Worm (Caenorhabditis elegans) whole organism, L4 larva: ENCODE results near the gene twk-23.

Source experiments
- F26F4.8 ChIP-seq: fragments of 200-800 bp; sonication (Bioruptor generic); conservative IDR thresholded peaks from 2 replicates; pipeline ENCODE4 v1.3.6; 2022; ENCODE audit warnings: missing genetic modification characterization, missing compliant biosample characterization
- F37D6.2 ChIP-seq: sonication (generic microtip); optimal IDR thresholded peaks from 2 replicates; lab custom pipeline; 2016; ENCODE audit warnings: mild to moderate bottlenecking, missing genetic modification characterization, missing compliant biosample characterization
- F44E2.7 ChIP-seq: fragments of 200-800 bp; sonication (Bioruptor generic); IDR thresholded peaks from 2 replicates; pipeline ENCODE4 v2.1.2; 2022; ENCODE audit warnings: missing genetic modification characterization, missing compliant biosample characterization
- Y105C5A.15 ChIP-seq: fragments of 200-800 bp; sonication (Bioruptor generic); IDR thresholded peaks from 2 replicates; pipeline ENCODE4 v1.3.6; 2022; ENCODE audit warnings: missing genetic modification characterization, missing compliant biosample characterization
- aha-1 ChIP-seq: fragments of 150-350 bp; peaks from one replicate; lab custom pipeline; 2014; ENCODE audit warnings: missing biosample characterization, missing genetic modification characterization
- aly-2 ChIP-seq: sonication (generic microtip); optimal IDR thresholded peaks from 2 replicates; lab custom pipeline; 2018; ENCODE audit warnings: missing biosample characterization, missing genetic modification characterization
- attf-4 ChIP-seq: sonication (generic microtip); optimal IDR thresholded peaks from 3 replicates; lab custom pipeline; 2017; ENCODE audit warnings: missing biosample characterization, missing genetic modification characterization
- cey-2 ChIP-seq: sonication (generic microtip); optimal IDR thresholded peaks from 3 replicates; lab custom pipeline; 2017; ENCODE audit warnings: missing genetic modification characterization, mild to moderate bottlenecking, missing compliant biosample characterization, antibody characterized with exemption, borderline replicate concordance; ENCODE audit not compliant: insufficient read depth
- daf-12 ChIP-seq: fragments of 150-350 bp; optimal IDR thresholded peaks from 2 replicates; lab custom pipeline; 2014; ENCODE audit warnings: missing biosample characterization, missing genetic modification reagents, missing genetic modification characterization
- daf-19 ChIP-seq: fragments of 200-800 bp; sonication (Bioruptor generic); conservative IDR thresholded peaks from 2 replicates; pipeline ENCODE4 v1.3.6; 2022; ENCODE audit warnings: missing genetic modification characterization, missing compliant biosample characterization
- dmd-8 ChIP-seq: fragments of 200-800 bp; sonication (Bioruptor generic); IDR thresholded peaks from 2 replicates; pipeline ENCODE4 v1.3.6; 2022; ENCODE audit warnings: missing genetic modification characterization, missing compliant biosample characterization
- fkh-10 ChIP-seq: fragments of 150-350 bp; optimal IDR thresholded peaks from 2 replicates; lab custom pipeline; 2014; ENCODE audit warnings: missing biosample characterization, missing genetic modification reagents, missing genetic modification characterization
- gei-8 ChIP-seq: fragments of 200-800 bp; sonication (Bioruptor generic); optimal IDR thresholded peaks from 2 replicates; lab custom pipeline; 2018; ENCODE audit warnings: mild to moderate bottlenecking, missing genetic modification characterization, missing compliant biosample characterization
- hmg-1.1 ChIP-seq: fragments of 200-800 bp; sonication (Bioruptor generic); IDR thresholded peaks from 2 replicates; pipeline ENCODE4 v1.3.6; 2022; ENCODE audit warnings: missing genetic modification reagents, missing genetic modification characterization, missing compliant biosample characterization
- lim-7 ChIP-seq: fragments of 200-800 bp; sonication (Bioruptor generic); IDR thresholded peaks from 2 replicates; pipeline ENCODE4 v1.3.6; 2022; ENCODE audit warnings: missing genetic modification characterization, missing compliant biosample characterization
- madf-5 ChIP-seq, 2 experiments: fragments of 200-800 bp; sonication (Bioruptor generic); IDR thresholded peaks; 2 replicates each; pipeline ENCODE4 v1.3.6; 2022; ENCODE audit warnings: missing compliant biosample characterization in 2 of 2, missing genetic modification characterization in 2 of 2
- mep-1 ChIP-seq: fragments of 150-350 bp; sonication (generic microtip); optimal IDR thresholded peaks from 3 replicates; lab custom pipeline; 2014; ENCODE audit warnings: missing biosample characterization, missing genetic modification characterization
- mes-2 ChIP-seq: sonication (generic microtip); optimal IDR thresholded peaks from 2 replicates; lab custom pipeline; 2016; ENCODE audit warnings: missing genotype, mild to moderate bottlenecking, missing genetic modification characterization, missing compliant biosample characterization; ENCODE audit not compliant: poor library complexity, severe bottlenecking
- nhr-102 ChIP-seq: sonication (generic microtip); optimal IDR thresholded peaks from 2 replicates; lab custom pipeline; 2016; ENCODE audit warnings: mild to moderate bottlenecking, missing genetic modification characterization, moderate library complexity, missing compliant biosample characterization
- nhr-237 ChIP-seq: sonication (generic microtip); optimal IDR thresholded peaks from 2 replicates; lab custom pipeline; 2017; ENCODE audit warnings: missing biosample characterization, missing genetic modification characterization
- nhr-48 ChIP-seq: sonication (generic microtip); optimal IDR thresholded peaks from 2 replicates; lab custom pipeline; 2016; ENCODE audit warnings: mild to moderate bottlenecking, missing genetic modification characterization, missing compliant biosample characterization
- pqm-1 ChIP-seq: sonication (generic microtip); optimal IDR thresholded peaks from 2 replicates; lab custom pipeline; 2017; ENCODE audit warnings: missing biosample characterization, missing genetic modification characterization
- sdz-12 ChIP-seq: fragments of 200-800 bp; sonication (Bioruptor generic); optimal IDR thresholded peaks from 2 replicates; lab custom pipeline; 2018; ENCODE audit warnings: mild to moderate bottlenecking, missing genetic modification characterization, missing compliant biosample characterization
- spr-1 ChIP-seq: sonication (generic microtip); optimal IDR thresholded peaks from 2 replicates; lab custom pipeline; 2016; ENCODE audit warnings: mild to moderate bottlenecking, missing genetic modification characterization, missing compliant biosample characterization
- tra-1 ChIP-seq: fragments of 200-800 bp; sonication (Bioruptor generic); IDR thresholded peaks from 2 replicates; pipeline ENCODE4 v1.3.6; 2022; ENCODE audit warnings: missing genetic modification reagents, missing genetic modification characterization, missing compliant biosample characterization
- unc-39 ChIP-seq: sonication (generic microtip); optimal IDR thresholded peaks from 2 replicates; lab custom pipeline; 2017; ENCODE audit warnings: missing biosample characterization, missing genetic modification characterization
- zfp-2 ChIP-seq: sonication (generic microtip); optimal IDR thresholded peaks from 2 replicates; lab custom pipeline; 2016; ENCODE audit warnings: mild to moderate bottlenecking, missing genetic modification characterization, missing compliant biosample characterization
- zip-11 ChIP-seq: fragments of 200-800 bp; sonication (Bioruptor generic); IDR thresholded peaks from 2 replicates; pipeline ENCODE4 v1.3.6; 2022; ENCODE audit warnings: missing genetic modification characterization, missing compliant biosample characterization
- zip-2 ChIP-seq: fragments of 150-350 bp; optimal IDR thresholded peaks from 2 replicates; lab custom pipeline; 2014; ENCODE audit warnings: missing biosample characterization, missing genetic modification characterization
- ztf-11 ChIP-seq: fragments of 150-350 bp; optimal IDR thresholded peaks from 2 replicates; lab custom pipeline; 2014; ENCODE audit warnings: missing biosample characterization, missing genetic modification characterization

The twk-23 gene

DNA sequence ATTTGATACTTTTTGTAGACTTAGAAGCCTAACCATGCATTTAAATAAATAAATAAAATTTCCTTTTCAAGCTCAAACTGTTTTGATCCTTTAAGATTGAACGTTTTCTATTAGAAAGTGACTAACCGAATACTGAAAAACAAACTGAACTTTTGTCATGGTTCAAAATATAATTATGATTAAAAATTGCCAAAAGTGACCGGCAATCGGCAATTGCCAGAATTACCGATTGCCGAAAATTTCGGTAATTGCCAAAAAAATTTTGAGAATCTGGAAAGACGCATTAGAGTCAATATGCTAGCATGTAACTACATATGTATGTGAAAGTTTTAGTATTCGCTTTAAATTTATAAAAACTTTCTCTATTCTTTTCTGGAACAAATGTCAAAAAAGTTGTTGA is 20.3 kb upstream of the twk-23 start, which contains the start of gene M03B6.5:
Gene M03B6.5, plus strand, starts transcription at position 301 of the 400 bp plus-strand sequence.
- TF ChIP-seq Y105C5A.15 (GFP tag; lab: Robert Waterston, UW) (no peak), mep-1 (tag; lab: Kevin White, UChicago) (no peak), mes-2 (no peak), spr-1 (tag; lab: Kevin White, UChicago) (no peak), dmd-8 (GFP tag; lab: Robert Waterston, UW) (no peak), gei-8 (GFP tag; lab: Kevin White, UChicago) (no peak), zfp-2 (no peak), nhr-48 (tag; lab: Kevin White, UChicago) (no peak)

DNA sequence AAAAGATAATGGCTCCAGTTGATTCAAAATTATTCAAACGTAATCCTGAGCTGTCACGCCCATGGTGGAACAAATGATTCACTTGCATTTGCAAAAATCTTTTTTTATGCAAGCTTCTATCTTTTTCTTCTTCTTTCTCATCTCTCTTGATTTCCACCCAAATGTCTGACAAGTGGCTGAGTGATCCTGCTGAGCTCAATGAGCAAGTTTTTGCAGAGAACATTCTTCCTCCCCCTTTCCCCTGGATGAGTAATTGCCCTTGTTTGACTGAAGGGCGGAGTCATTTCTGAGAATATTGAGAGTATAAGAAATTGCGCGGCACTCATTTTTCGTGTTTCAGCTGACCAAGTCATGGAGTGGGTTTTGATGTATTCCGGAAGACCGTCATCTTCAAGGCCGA is 17.9 kb upstream of the twk-23 start, which contains the start of gene M03B6.1:
Gene M03B6.1, plus strand, starts transcription at position 334 of the 400 bp plus-strand sequence.
- TF ChIP-seq nhr-237 (tag; lab: Kevin White, UChicago), result no peak
- no peak for TF ChIP-seq daf-19 (GFP tag; lab: Robert Waterston, UW)
- TF ChIP-seq aly-2 (tag; lab: Kevin White, UChicago), result no peak
- TF ChIP-seq zip-2 (tag; lab: Kevin White, UChicago), result no peak
- no peak for TF ChIP-seq daf-12 (tag; lab: Kevin White, UChicago)
- no peak for TF ChIP-seq cey-2 (tag; lab: Kevin White, UChicago)
- TF ChIP-seq F26F4.8, result no peak
- TF ChIP-seq tra-1 (GFP tag; lab: Robert Waterston, UW), result no peak
- TF ChIP-seq fkh-10 (GFP tag; lab: Kevin White, UChicago), result no peak

DNA sequence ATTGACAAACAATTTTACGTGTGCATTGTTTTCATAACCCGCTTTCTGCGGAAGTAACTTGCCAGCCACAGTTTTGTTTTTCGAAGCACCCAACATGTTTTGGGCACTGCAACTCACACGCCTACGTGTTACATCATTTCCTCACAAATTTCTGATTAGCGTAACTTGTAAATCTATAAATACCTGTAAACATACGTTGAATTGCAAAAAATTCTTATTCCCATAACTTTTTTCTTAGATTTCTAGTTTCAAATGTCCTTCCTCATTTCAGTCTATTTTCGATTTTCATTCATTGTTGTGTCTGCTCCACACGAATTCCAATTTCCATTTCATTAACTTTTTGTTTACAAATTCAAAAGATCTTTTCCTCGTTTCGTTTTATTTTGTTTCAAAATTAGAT is 17.0 kb upstream of the twk-23 start:
- TF ChIP-seq unc-39 (tag; lab: Kevin White, UChicago), result no peak
- TF ChIP-seq aha-1 (tag; lab: Kevin White, UChicago), result peak; percentile 91

DNA sequence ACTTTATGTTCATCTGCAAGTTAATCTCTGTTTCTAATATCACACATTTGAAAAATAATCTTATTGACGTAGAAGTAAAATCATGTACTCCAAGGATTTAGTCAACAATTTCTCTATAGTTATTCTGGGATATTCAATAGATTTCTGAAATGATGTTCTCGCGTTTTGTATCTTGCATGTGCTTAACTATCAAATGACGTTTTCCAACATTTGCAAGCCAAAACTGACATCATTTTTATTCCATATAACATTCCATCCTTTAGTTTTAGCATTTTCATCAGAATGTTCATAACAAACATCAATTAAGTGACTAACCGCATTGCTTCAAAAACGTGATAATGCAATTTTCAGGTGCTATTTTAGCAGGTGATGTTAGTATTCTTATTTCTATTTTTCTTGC is 14.6 kb upstream of the twk-23 start:
- TF ChIP-seq F44E2.7 (GFP tag; lab: Robert Waterston, UW) (no peak), lim-7 (GFP tag; lab: Robert Waterston, UW) (no peak), cey-2 (tag; lab: Kevin White, UChicago) (no peak), sdz-12 (no peak)

ce11 chrX:13834127-13834526 is 10.7 kb upstream of the twk-23 start, which contains the start of gene F19D8.2:
Gene F19D8.2, plus strand, starts transcription at chrX:13834427.
- TF ChIP-seq aha-1 (tag; lab: Kevin White, UChicago), result peak; percentile 76
- no peak for TF ChIP-seq lim-7 (GFP tag; lab: Robert Waterston, UW)
- TF ChIP-seq sdz-12, result no peak

DNA sequence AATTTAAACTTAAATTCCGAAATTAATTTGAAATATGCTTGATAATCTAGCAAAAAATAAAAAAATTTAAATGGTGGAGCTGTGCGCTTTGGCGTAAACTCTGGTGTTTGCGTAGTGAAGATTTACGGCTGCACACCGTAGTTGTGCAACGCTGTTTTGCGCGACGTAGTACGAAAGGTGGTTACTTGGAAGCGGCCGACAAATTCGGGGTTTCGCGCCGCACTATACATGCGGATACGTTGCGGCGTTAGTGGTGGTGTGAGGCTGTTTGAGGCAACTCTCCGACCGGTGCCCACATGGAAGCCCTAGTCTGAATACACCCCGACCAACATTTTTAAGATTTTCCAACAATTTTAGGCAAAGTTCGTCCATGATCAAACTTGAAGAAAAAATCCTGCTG is 10.1 kb upstream of the twk-23 start:
- no peak for TF ChIP-seq aha-1 (tag; lab: Kevin White, UChicago)
- no peak for TF ChIP-seq attf-4 (tag; lab: Kevin White, UChicago)
- no peak for TF ChIP-seq zip-11
- no peak for TF ChIP-seq nhr-102 (tag; lab: Kevin White, UChicago)
- TF ChIP-seq spr-1 (tag; lab: Kevin White, UChicago), result no peak
- TF ChIP-seq madf-5 (GFP tag; IDR thresholded peaks at IDR 0.05; lab: Robert Waterston, UW), result no peak
- no peak for TF ChIP-seq F37D6.2 (tag; lab: Kevin White, UChicago)
- no peak for TF ChIP-seq pqm-1 (tag; lab: Kevin White, UChicago)
- TF ChIP-seq mep-1 (tag; lab: Kevin White, UChicago), result no peak

ce11 chrX:13818791-13819190 is 4.6 kb downstream of the twk-23 start:
- TF ChIP-seq hmg-1.1 (GFP tag; lab: Robert Waterston, UW) (no peak), ztf-11 (no peak), aha-1 (tag; lab: Kevin White, UChicago) (peak; percentile 85), pqm-1 (tag; lab: Kevin White, UChicago) (peak; percentile 55)
